Fruit fly (Drosophila melanogaster) whole organism, pupa: Measurements from ENCODE around the gene Tsp86D.
A peak's percentile ranks its signal among the peaks of the same experiment; 100 is the strongest.

Source experiments
- CG8159 ChIP-seq: fragments of 200-800 bp; sonication (Bioruptor generic); optimal IDR thresholded peaks from 3 replicates; lab custom pipeline; 2018; ENCODE audit warnings: missing biosample characterization, mild to moderate bottlenecking, missing genetic modification characterization, moderate library complexity
- CG9948 ChIP-seq: fragments of 200-800 bp; sonication (Bioruptor generic); optimal IDR thresholded peaks from 2 replicates; lab custom pipeline; 2018; ENCODE audit warnings: missing biosample characterization, mild to moderate bottlenecking, missing genetic modification characterization, moderate library complexity
- D1 ChIP-seq: fragments of 200-800 bp; sonication (Bioruptor generic); optimal IDR thresholded peaks from 2 replicates; lab custom pipeline; 2018; ENCODE audit warnings: missing biosample characterization, mild to moderate bottlenecking, missing genetic modification characterization, moderate library complexity
- Pif1A ChIP-seq: fragments of 200-800 bp; sonication (Bioruptor generic); optimal IDR thresholded peaks from 3 replicates; lab custom pipeline; 2016; ENCODE audit warnings: missing biosample characterization, missing genetic modification characterization
- Pif1B ChIP-seq: fragments of 200-800 bp; sonication (Bioruptor generic); optimal IDR thresholded peaks from 3 replicates; lab custom pipeline; 2016; ENCODE audit warnings: missing biosample characterization, missing genetic modification characterization

dm6 chr3R:10875515-10876434, 7.3 kb downstream of the Tsp86D start, which contains the start of gene Sodh2:
- TF ChIP-seq Pif1B (peak; percentile 62), D1 (tag; lab: Kevin White, UChicago) (peak; percentile 82), CG8159 (tag; lab: Kevin White, UChicago) (peak; percentile 73), CG9948 (peak; percentile 61), Pif1A (peak; percentile 64)
